Fruit fly (Drosophila melanogaster) whole organism, embryonic: Measurements from ENCODE around the gene CG14190.

Experiments
- Blimp-1 ChIP-seq: fragments of 200-800 bp; sonication (Bioruptor generic); optimal IDR thresholded peaks from 3 replicates; lab custom pipeline; 2018; ENCODE audit warnings: missing biosample characterization, missing genetic modification characterization, mild to moderate bottlenecking, moderate library complexity, missing genetic modification reagents
- CG1024 ChIP-seq: fragments of 200-800 bp; sonication (Bioruptor generic); IDR thresholded peaks from 2 replicates; pipeline ENCODE4 v1.3.6; 2022; ENCODE audit warnings: missing biosample characterization, missing genetic modification characterization
- CG10267 ChIP-seq: fragments of 200-800 bp; sonication (Bioruptor generic); optimal IDR thresholded peaks from 2 replicates; lab custom pipeline; 2018; ENCODE audit warnings: missing biosample characterization, mild to moderate bottlenecking, missing genetic modification characterization, moderate library complexity
- CG10979 ChIP-seq: fragments of 200-800 bp; sonication (Bioruptor generic); optimal IDR thresholded peaks from 2 replicates; lab custom pipeline; 2018; ENCODE audit warnings: missing biosample characterization, mild to moderate bottlenecking, missing genetic modification characterization, moderate library complexity
- CG12391 ChIP-seq: fragments of 200-800 bp; sonication (Bioruptor generic); optimal IDR thresholded peaks from 3 replicates; lab custom pipeline; 2018; ENCODE audit warnings: missing biosample characterization, mild to moderate bottlenecking, missing genetic modification characterization, moderate library complexity
- CG14050 ChIP-seq: fragments of 200-800 bp; sonication (Bioruptor generic); IDR thresholded peaks from 3 replicates; pipeline ENCODE4 v1.3.6; 2022; ENCODE audit warnings: missing biosample characterization, missing genetic modification characterization
- CG14710 ChIP-seq: fragments of 200-800 bp; sonication (Bioruptor generic); optimal IDR thresholded peaks from 3 replicates; lab custom pipeline; 2019; ENCODE audit warnings: missing biosample characterization, mild to moderate bottlenecking, missing genetic modification characterization, moderate library complexity
- CG15601 ChIP-seq: fragments of 200-800 bp; sonication (Bioruptor generic); optimal IDR thresholded peaks from 3 replicates; lab custom pipeline; 2019; ENCODE audit warnings: missing biosample characterization, mild to moderate bottlenecking, missing genetic modification characterization, moderate library complexity
- CG17359 ChIP-seq: fragments of 200-800 bp; sonication (Bioruptor generic); optimal IDR thresholded peaks from 3 replicates; lab custom pipeline; 2018; ENCODE audit warnings: missing biosample characterization, mild to moderate bottlenecking, missing genetic modification characterization, moderate library complexity
- CG17361 ChIP-seq: fragments of 200-800 bp; sonication (Bioruptor generic); IDR thresholded peaks from 3 replicates; pipeline ENCODE4 v1.3.6; 2022; ENCODE audit warnings: missing biosample characterization, missing genetic modification characterization
- CG17829 ChIP-seq: fragments of 200-800 bp; optimal IDR thresholded peaks from 2 replicates; lab custom pipeline; 2019; ENCODE audit warnings: missing biosample characterization, mild to moderate bottlenecking, missing genetic modification characterization, moderate library complexity
- CG18262 ChIP-seq: fragments of 200-800 bp; optimal IDR thresholded peaks from 3 replicates; lab custom pipeline; 2019; ENCODE audit warnings: missing biosample characterization, mild to moderate bottlenecking, missing genetic modification characterization, moderate library complexity
- CG2120 ChIP-seq: fragments of 200-800 bp; sonication (Bioruptor generic); optimal IDR thresholded peaks from 3 replicates; lab custom pipeline; 2016; ENCODE audit warnings: missing biosample characterization, missing genetic modification characterization
- CG2678 ChIP-seq: fragments of 200-800 bp; sonication (Bioruptor generic); optimal IDR thresholded peaks from 3 replicates; lab custom pipeline; 2019; ENCODE audit warnings: missing biosample characterization, mild to moderate bottlenecking, missing genetic modification characterization, moderate library complexity
- CG2712 ChIP-seq: fragments of 200-800 bp; optimal IDR thresholded peaks from 3 replicates; lab custom pipeline; 2019; ENCODE audit warnings: missing biosample characterization, mild to moderate bottlenecking, missing genetic modification characterization, moderate library complexity
- CG31224 ChIP-seq: fragments of 200-800 bp; sonication (Bioruptor generic); IDR thresholded peaks from 2 replicates; pipeline ENCODE4 v1.3.6; 2022; ENCODE audit warnings: missing biosample characterization, missing genetic modification characterization
- CG31365 ChIP-seq: fragments of 200-800 bp; sonication (Bioruptor generic); optimal IDR thresholded peaks from 2 replicates; lab custom pipeline; 2018; ENCODE audit warnings: missing biosample characterization, mild to moderate bottlenecking, missing genetic modification characterization
- CG31441 ChIP-seq: fragments of 200-800 bp; sonication (Bioruptor generic); IDR thresholded peaks from 2 replicates; pipeline ENCODE4 v1.3.6; 2022; ENCODE audit warnings: missing biosample characterization, missing genetic modification characterization
- CG32532 ChIP-seq: fragments of 200-800 bp; sonication (Bioruptor generic); IDR thresholded peaks from 2 replicates; pipeline ENCODE4 v1.3.6; 2022; ENCODE audit warnings: missing biosample characterization, missing genetic modification characterization
- CG33557 ChIP-seq: fragments of 200-800 bp; sonication (Bioruptor generic); optimal IDR thresholded peaks from 2 replicates; lab custom pipeline; 2019; ENCODE audit warnings: missing biosample characterization, mild to moderate bottlenecking, missing genetic modification characterization, moderate library complexity
- CG8388 ChIP-seq: fragments of 200-800 bp; sonication (Bioruptor generic); optimal IDR thresholded peaks from 2 replicates; lab custom pipeline; 2019; ENCODE audit warnings: missing biosample characterization, mild to moderate bottlenecking, missing genetic modification characterization, moderate library complexity
- D19A ChIP-seq: fragments of 200-800 bp; optimal IDR thresholded peaks from 3 replicates; lab custom pipeline; 2019; ENCODE audit warnings: missing biosample characterization, mild to moderate bottlenecking, missing genetic modification characterization, moderate library complexity
- Hr3 ChIP-seq: fragments of 200-800 bp; sonication (Bioruptor generic); optimal IDR thresholded peaks from 3 replicates; lab custom pipeline; 2016; ENCODE audit warnings: missing biosample characterization, missing genetic modification characterization
- Jarid2 ChIP-seq: fragments of 200-800 bp; sonication (Bioruptor generic); optimal IDR thresholded peaks from 3 replicates; lab custom pipeline; 2017; ENCODE audit warnings: mild to moderate bottlenecking, missing biosample characterization, missing genetic modification reagents, missing genetic modification characterization
- Mad ChIP-seq: fragments of 200-800 bp; sonication (Bioruptor generic); optimal IDR thresholded peaks from 2 replicates; lab custom pipeline; 2016; ENCODE audit warnings: missing biosample characterization, missing genetic modification characterization
- NC2α ChIP-seq: fragments of 200-800 bp; sonication (Bioruptor generic); optimal IDR thresholded peaks from 2 replicates; lab custom pipeline; 2016; ENCODE audit warnings: missing biosample characterization, missing genetic modification characterization
- Ssrp ChIP-seq: fragments of 200-800 bp; sonication (Bioruptor generic); optimal IDR thresholded peaks from 2 replicates; lab custom pipeline; 2018; ENCODE audit warnings: missing biosample characterization, mild to moderate bottlenecking, missing genetic modification characterization, moderate library complexity
- Xrp1 ChIP-seq: fragments of 200-800 bp; sonication (Bioruptor generic); IDR thresholded peaks from 2 replicates; pipeline ENCODE4 v1.3.6; 2022; ENCODE audit warnings: missing biosample characterization, missing genetic modification characterization
- az2 ChIP-seq: fragments of 200-800 bp; sonication (Bioruptor generic); optimal IDR thresholded peaks from 3 replicates; lab custom pipeline; 2016; ENCODE audit warnings: missing biosample characterization, missing genetic modification characterization
- bsh ChIP-seq, 2 experiments: fragments of 200-800 bp; sonication (Bioruptor generic); optimal IDR thresholded peaks; 2 replicates each; lab custom pipeline; 2017 to 2018; ENCODE audit warnings: mild to moderate bottlenecking in 2 of 2, missing biosample characterization in 2 of 2, missing genetic modification characterization in 2 of 2, moderate library complexity in 1 of 2
- caup ChIP-seq: fragments of 200-800 bp; sonication (Bioruptor generic); optimal IDR thresholded peaks from 3 replicates; lab custom pipeline; 2017; ENCODE audit warnings: missing biosample characterization, mild to moderate bottlenecking, missing genetic modification characterization, moderate library complexity; ENCODE audit not compliant: severe bottlenecking
- chinmo ChIP-seq: fragments of 200-800 bp; sonication (Bioruptor generic); IDR thresholded peaks from 4 replicates; pipeline ENCODE4 v1.3.6; 2022; ENCODE audit warnings: missing biosample characterization, missing genetic modification characterization; ENCODE audit not compliant: partially characterized antibody
- crol ChIP-seq: fragments of 200-800 bp; sonication (Bioruptor generic); IDR thresholded peaks from 2 replicates; pipeline ENCODE4 v1.3.6; 2022; ENCODE audit warnings: missing biosample characterization, missing genetic modification characterization
- dmrt11E ChIP-seq: fragments of 200-800 bp; sonication (Bioruptor generic); optimal IDR thresholded peaks from 3 replicates; lab custom pipeline; 2018; ENCODE audit warnings: missing biosample characterization, mild to moderate bottlenecking, missing genetic modification characterization, moderate library complexity
- dmrt99B ChIP-seq: fragments of 200-800 bp; sonication (Bioruptor generic); optimal IDR thresholded peaks from 2 replicates; lab custom pipeline; 2018; ENCODE audit warnings: missing biosample characterization, mild to moderate bottlenecking, missing genetic modification characterization, moderate library complexity
- gem ChIP-seq: fragments of 200-800 bp; sonication (Bioruptor generic); optimal IDR thresholded peaks from 2 replicates; lab custom pipeline; 2019; ENCODE audit warnings: missing biosample characterization, mild to moderate bottlenecking, missing genetic modification characterization, moderate library complexity
- gsb-n ChIP-seq: fragments of 200-800 bp; sonication (Bioruptor generic); optimal IDR thresholded peaks from 3 replicates; lab custom pipeline; 2018; ENCODE audit warnings: missing biosample characterization, mild to moderate bottlenecking, missing genetic modification characterization
- lola ChIP-seq, 3 experiments: fragments of >200 bp in 2 of 3; fragments of 200-800 bp in 1 of 3; sonication (Bioruptor generic) in 1 of 3; optimal IDR thresholded peaks; 2 replicates each; lab custom pipeline; 2017 to 2019; ENCODE audit warnings: missing biosample characterization in 3 of 3, missing genetic modification characterization in 3 of 3, mild to moderate bottlenecking in 1 of 3, moderate library complexity in 1 of 3
- nmo ChIP-seq: fragments of 200-800 bp; sonication (Bioruptor generic); optimal IDR thresholded peaks from 2 replicates; lab custom pipeline; 2018; ENCODE audit warnings: missing biosample characterization, mild to moderate bottlenecking, missing genetic modification characterization, moderate library complexity
- phol ChIP-seq: fragments of 200-800 bp; sonication (Bioruptor generic); optimal IDR thresholded peaks from 3 replicates; lab custom pipeline; 2018; ENCODE audit warnings: missing biosample characterization, mild to moderate bottlenecking, missing genetic modification characterization, moderate library complexity
- psq ChIP-seq: fragments of 200-800 bp; sonication (Bioruptor generic); optimal IDR thresholded peaks from 2 replicates; lab custom pipeline; 2017; ENCODE audit warnings: missing biosample characterization, missing genetic modification characterization
- salm ChIP-seq: fragments of 200-800 bp; sonication (Bioruptor generic); optimal IDR thresholded peaks from 2 replicates; lab custom pipeline; 2018; ENCODE audit warnings: missing biosample characterization, mild to moderate bottlenecking, missing genetic modification characterization
- sens ChIP-seq: fragments of 200-800 bp; sonication (Bioruptor generic); peaks from one replicate; lab custom pipeline; 2016; ENCODE audit warnings: missing biosample characterization, missing genetic modification characterization
- trem ChIP-seq: fragments of 200-800 bp; optimal IDR thresholded peaks from 3 replicates; lab custom pipeline; 2019; ENCODE audit warnings: missing biosample characterization, mild to moderate bottlenecking, missing genetic modification characterization, moderate library complexity
- twi ChIP-seq: fragments of 200-800 bp; optimal IDR thresholded peaks from 2 replicates; lab custom pipeline; 2019; ENCODE audit warnings: missing biosample characterization, mild to moderate bottlenecking, missing genetic modification characterization, moderate library complexity
- zf30C ChIP-seq: fragments of 200-800 bp; sonication (Bioruptor generic); optimal IDR thresholded peaks from 3 replicates; lab custom pipeline; 2018; ENCODE audit warnings: missing biosample characterization, mild to moderate bottlenecking, missing genetic modification characterization

Gene CG14190

dm6 chrX:19010169-19010924 lies 46.4 kb upstream of the CG14190 start (continued):
- TF ChIP-seq bsh (GFP tag; optimal IDR thresholded peaks at IDR 0.05; lab: Kevin White, UChicago) (peak in 1 of 2 experiments; percentile 21), Jarid2 (GFP tag; lab: Kevin White, UChicago) (no peak), CG1024 (GFP tag; lab: Robert Waterston, UW) (0 out of 2 replicates have a peak, but pooled peaks have one; percentile 25), salm (tag; lab: Kevin White, UChicago) (no peak), crol (peak; percentile 80), CG31224 (GFP tag; lab: Robert Waterston, UW) (peak; percentile 12; the same call in 1 of the 2 replicates), psq (GFP tag; lab: Kevin White, UChicago) (no peak), NC2α (GFP tag; lab: Kevin White, UChicago) (no peak), CG32532 (GFP tag; lab: Robert Waterston, UW) (no peak), caup (GFP tag; lab: Kevin White, UChicago) (no peak)

dm6 chrX:19014568-19014967 lies 42.1 kb upstream of the CG14190 start:
- TF ChIP-seq CG2712 (tag; lab: Kevin White, UChicago) = peak; percentile 53
- TF ChIP-seq CG8388 (GFP tag; lab: Kevin White, UChicago) = peak; percentile 12
- peak; percentile 34 for TF ChIP-seq Blimp-1 (GFP tag; lab: Kevin White, UChicago)
- TF ChIP-seq trem (tag; lab: Kevin White, UChicago) = peak; percentile 0
- TF ChIP-seq az2 (GFP tag; lab: Kevin White, UChicago) = no peak
- TF ChIP-seq twi (tag; lab: Kevin White, UChicago) = no peak
- peak; percentile 22 for TF ChIP-seq CG10267 (tag; lab: Kevin White, UChicago)
- no peak for TF ChIP-seq Ssrp (tag; lab: Kevin White, UChicago)
- TF ChIP-seq dmrt11E (tag; lab: Kevin White, UChicago) = peak; percentile 56
- peak; percentile 47; the same call in 1 of the 2 replicates for TF ChIP-seq Xrp1
- TF ChIP-seq Mad = no peak
- TF ChIP-seq CG2678 (tag; lab: Kevin White, UChicago) = peak; percentile 6
- peak in 1 of 3 experiments; percentile 48 for TF ChIP-seq lola (GFP tag; optimal IDR thresholded peaks at IDR 0.05; lab: Kevin White, UChicago)
- TF ChIP-seq CG17361 = 0 out of 3 replicates have a peak, but pooled peaks have one; percentile 38
- TF ChIP-seq CG31441 (GFP tag; lab: Robert Waterston, UW) = peak; percentile 31; the same call in 1 of the 2 replicates
- TF ChIP-seq dmrt99B (tag; lab: Kevin White, UChicago) = peak; percentile 9
- TF ChIP-seq CG10979 (tag; lab: Kevin White, UChicago) = peak; percentile 50
- peak; percentile 37 for TF ChIP-seq sens (GFP tag; lab: Kevin White, UChicago)
- TF ChIP-seq CG14710 (tag; lab: Kevin White, UChicago) = peak; percentile 30
- TF ChIP-seq bsh (GFP tag; optimal IDR thresholded peaks at IDR 0.05; lab: Kevin White, UChicago) = peak in 1 of 2 experiments; percentile 43
- TF ChIP-seq zf30C = peak; percentile 8
- TF ChIP-seq D19A = peak; percentile 9
- peak; percentile 63 for TF ChIP-seq gsb-n
- peak; percentile 3 for TF ChIP-seq CG12391
- TF ChIP-seq CG14050 = no peak
- TF ChIP-seq CG18262 (tag; lab: Kevin White, UChicago) = peak; percentile 56
- TF ChIP-seq chinmo (GFP tag; lab: Robert Waterston, UW) = no peak
- TF ChIP-seq CG33557 (GFP tag; lab: Kevin White, UChicago) = peak; percentile 9
- TF ChIP-seq CG17359 (tag; lab: Kevin White, UChicago) = peak; percentile 4
- TF ChIP-seq CG17829 = peak; percentile 12
- TF ChIP-seq nmo (GFP tag; lab: Kevin White, UChicago) = peak; percentile 25
- TF ChIP-seq phol (tag; lab: Kevin White, UChicago) = peak; percentile 27
- TF ChIP-seq gem (tag; lab: Kevin White, UChicago) = peak; percentile 39
- no peak for TF ChIP-seq Hr3
- TF ChIP-seq CG31365 (tag; lab: Kevin White, UChicago) = no peak
- TF ChIP-seq CG15601 (tag; lab: Kevin White, UChicago) = peak; percentile 25
- no peak for TF ChIP-seq CG2120 (GFP tag; lab: Kevin White, UChicago)
